Fruit fly (Drosophila melanogaster) whole organism: ENCODE data around the gene bigmax.

Source experiments
- CG8478 ChIP-seq: fragments of >200 bp; optimal IDR thresholded peaks from 2 replicates; lab custom pipeline; 2018; ENCODE audit warnings: inconsistent platforms
- Dll ChIP-seq: fragments of >200 bp; optimal IDR thresholded peaks from 2 replicates; lab custom pipeline; 2017
- EcR ChIP-seq, 2 experiments: fragments of >200 bp; optimal IDR thresholded peaks; 2 replicates each; lab custom pipeline; 2017; ENCODE audit warnings: missing biosample characterization in 2 of 2, missing genetic modification characterization in 2 of 2, missing genetic modification reagents in 2 of 2
- pan ChIP-seq: fragments of >200 bp; optimal IDR thresholded peaks from 2 replicates; lab custom pipeline; 2017
- psq ChIP-seq: fragments of >200 bp; optimal IDR thresholded peaks from 2 replicates; lab custom pipeline; 2017
- usp ChIP-seq: fragments of >200 bp; optimal IDR thresholded peaks from 2 replicates; lab custom pipeline; 2017; ENCODE audit warnings: missing biosample characterization, missing genetic modification characterization, mixed read lengths

bigmax gene

DNA sequence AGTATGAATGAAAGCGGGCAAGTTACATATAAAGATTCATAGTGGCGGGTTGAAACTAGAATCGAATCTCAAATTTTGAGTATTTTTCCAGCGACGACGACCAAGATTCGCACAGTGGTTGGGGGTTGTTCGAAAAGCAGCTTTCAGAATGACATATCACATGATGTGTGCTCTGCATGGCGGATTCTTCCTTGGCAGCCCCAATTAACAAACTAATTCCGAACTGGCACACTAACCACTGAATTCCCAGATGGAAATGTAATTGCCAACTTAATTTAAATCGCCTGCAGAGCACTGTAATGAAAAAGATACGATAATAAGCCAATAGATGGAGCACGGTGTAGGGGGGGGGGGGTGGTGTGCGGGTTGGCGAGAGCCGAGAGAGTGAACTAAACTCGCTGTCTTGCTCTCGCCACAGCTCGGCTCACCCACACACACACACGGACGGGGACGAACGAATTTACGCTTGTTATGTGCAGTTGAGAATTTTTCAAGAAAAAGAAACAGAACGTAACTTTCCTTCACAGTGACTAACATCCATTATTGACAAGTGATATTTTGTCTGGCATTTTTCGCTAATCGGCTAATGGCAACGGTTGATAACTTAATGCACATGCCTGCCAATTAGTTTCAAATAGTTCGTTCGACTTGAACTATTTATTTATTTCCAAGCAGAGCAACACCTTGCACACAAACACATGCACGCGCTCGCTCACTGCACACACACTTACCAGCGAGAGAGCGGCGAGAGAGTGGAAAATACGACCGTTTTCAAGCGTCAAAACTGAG lies 7.1 kb downstream of the bigmax start:
- peak; percentile 70 for TF ChIP-seq Dll (lab: Kevin White, UChicago)
- no peak for TF ChIP-seq EcR (GFP tag; optimal IDR thresholded peaks at IDR 0.05; lab: Kevin White, UChicago)
- no peak for TF ChIP-seq psq
- TF ChIP-seq pan (lab: Kevin White, UChicago): no peak

- TF ChIP-seq EcR (GFP tag; optimal IDR thresholded peaks at IDR 0.05; lab: Kevin White, UChicago) (no peak), usp (GFP tag; lab: Kevin White, UChicago) (no peak), psq (no peak), pan (lab: Kevin White, UChicago) (no peak), Dll (lab: Kevin White, UChicago) (no peak), CG8478 (lab: Kevin White, UChicago) (no peak)
Observed at dm6 chr3R:27279478-27279877, 8.8 kb downstream of the bigmax start.

DNA sequence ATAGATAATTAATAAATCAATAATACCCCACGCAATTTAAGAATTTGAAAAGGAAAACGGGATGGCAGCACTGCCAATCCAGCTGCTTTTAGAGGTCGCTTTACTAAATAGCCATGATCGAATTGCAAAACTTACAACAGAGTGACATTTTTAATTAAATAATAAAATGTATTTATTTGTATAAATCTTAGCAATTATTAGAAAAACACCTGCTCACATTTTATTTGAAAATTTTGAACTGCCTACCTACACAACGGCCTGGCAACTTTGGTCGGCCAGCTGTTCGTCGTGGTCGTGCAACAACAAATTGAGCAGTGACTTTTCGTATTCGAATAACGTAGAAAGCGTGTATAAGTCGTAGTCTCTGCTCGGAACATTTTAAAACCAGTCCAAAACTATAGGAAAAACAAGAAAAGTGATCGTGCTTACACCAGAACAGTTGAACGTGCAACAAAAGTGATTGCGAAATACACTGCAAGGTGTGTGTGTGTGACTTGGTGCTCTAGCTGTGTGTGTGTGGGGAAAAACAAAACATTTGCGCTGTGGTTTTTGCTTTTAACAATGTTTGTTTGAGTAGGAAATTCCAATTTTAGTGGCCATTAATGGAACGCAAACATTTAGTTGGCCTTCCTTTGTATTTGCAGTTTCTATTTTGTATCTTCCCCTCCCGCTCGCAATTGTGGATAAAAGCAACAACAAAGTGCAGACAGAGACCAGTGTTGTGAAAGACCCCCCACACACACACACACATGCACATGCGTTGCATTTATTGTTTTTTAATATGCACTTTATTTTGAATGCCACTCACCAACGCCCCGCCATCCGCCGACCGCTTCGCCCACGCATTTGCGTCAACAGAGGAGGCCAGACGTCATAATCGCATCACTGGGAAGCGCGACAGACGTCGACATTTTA lies 13.5 kb downstream of the bigmax start, which contains the start of gene CG5938:
TSS of gene CG5938 (plus strand) at position 262 of the 915 bp plus-strand sequence.
- TF ChIP-seq psq (no peak), usp (GFP tag; lab: Kevin White, UChicago) (no peak), pan (lab: Kevin White, UChicago) (no peak), Dll (lab: Kevin White, UChicago) (no peak), CG8478 (lab: Kevin White, UChicago) (no peak), EcR (GFP tag; optimal IDR thresholded peaks at IDR 0.05; lab: Kevin White, UChicago) (no peak)

- no peak for TF ChIP-seq CG8478 (lab: Kevin White, UChicago)
- TF ChIP-seq usp (GFP tag; lab: Kevin White, UChicago): no peak
- no peak for TF ChIP-seq psq
- TF ChIP-seq Dll (lab: Kevin White, UChicago): no peak
- no peak for TF ChIP-seq pan (lab: Kevin White, UChicago)
- TF ChIP-seq EcR (GFP tag; optimal IDR thresholded peaks at IDR 0.05; lab: Kevin White, UChicago): no peak
Observed at dm6 chr3R:27273118-27274062, 14.9 kb downstream of the bigmax start, which contains the start of gene CG5934. CG5934 (plus strand) TSS chr3R:27273705.

DNA sequence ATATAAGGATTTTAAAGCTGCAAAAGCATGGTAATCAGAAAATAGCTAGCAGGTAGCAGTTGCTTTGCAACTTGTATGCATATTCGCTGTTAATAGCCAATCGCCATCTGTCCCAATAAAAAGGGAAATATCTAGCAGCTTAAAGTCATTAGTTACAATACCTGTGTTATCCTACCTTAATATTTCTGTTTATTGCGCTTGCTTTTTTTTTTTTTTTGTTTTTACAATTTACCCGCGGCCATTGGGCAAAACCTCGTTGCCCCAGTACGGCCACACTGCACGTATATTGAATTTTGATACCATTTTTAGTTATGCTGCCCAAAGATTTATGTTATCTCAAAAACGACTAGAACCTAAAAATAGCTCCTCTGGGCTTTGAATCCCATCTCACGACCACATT lies 16.1 kb downstream of the bigmax start:
- TF ChIP-seq Dll (lab: Kevin White, UChicago) (no peak), pan (lab: Kevin White, UChicago) (no peak), psq (no peak), usp (GFP tag; lab: Kevin White, UChicago) (no peak), CG8478 (lab: Kevin White, UChicago) (no peak), EcR (GFP tag; optimal IDR thresholded peaks at IDR 0.05; lab: Kevin White, UChicago) (no peak)

dm6 chr3R:27270379-27271266 lies 17.7 kb downstream of the bigmax start:
- no peak for TF ChIP-seq usp (GFP tag; lab: Kevin White, UChicago)
- no peak for TF ChIP-seq EcR (GFP tag; optimal IDR thresholded peaks at IDR 0.05; lab: Kevin White, UChicago)
- no peak for TF ChIP-seq CG8478 (lab: Kevin White, UChicago)
- no peak for TF ChIP-seq pan (lab: Kevin White, UChicago)
- no peak for TF ChIP-seq psq
- no peak for TF ChIP-seq Dll (lab: Kevin White, UChicago)

dm6 chr3R:27265330-27265729 lies 23.0 kb downstream of the bigmax start, which contains the start of the genes CG14262 and CG14260:
CG14262 (minus strand) TSS chr3R:27265430.
CG14260 (plus strand) TSS chr3R:27265457.
- TF ChIP-seq psq (no peak), usp (GFP tag; lab: Kevin White, UChicago) (no peak), CG8478 (lab: Kevin White, UChicago) (no peak), pan (lab: Kevin White, UChicago) (no peak), EcR (GFP tag; optimal IDR thresholded peaks at IDR 0.05; lab: Kevin White, UChicago) (no peak), Dll (lab: Kevin White, UChicago) (no peak)

DNA sequence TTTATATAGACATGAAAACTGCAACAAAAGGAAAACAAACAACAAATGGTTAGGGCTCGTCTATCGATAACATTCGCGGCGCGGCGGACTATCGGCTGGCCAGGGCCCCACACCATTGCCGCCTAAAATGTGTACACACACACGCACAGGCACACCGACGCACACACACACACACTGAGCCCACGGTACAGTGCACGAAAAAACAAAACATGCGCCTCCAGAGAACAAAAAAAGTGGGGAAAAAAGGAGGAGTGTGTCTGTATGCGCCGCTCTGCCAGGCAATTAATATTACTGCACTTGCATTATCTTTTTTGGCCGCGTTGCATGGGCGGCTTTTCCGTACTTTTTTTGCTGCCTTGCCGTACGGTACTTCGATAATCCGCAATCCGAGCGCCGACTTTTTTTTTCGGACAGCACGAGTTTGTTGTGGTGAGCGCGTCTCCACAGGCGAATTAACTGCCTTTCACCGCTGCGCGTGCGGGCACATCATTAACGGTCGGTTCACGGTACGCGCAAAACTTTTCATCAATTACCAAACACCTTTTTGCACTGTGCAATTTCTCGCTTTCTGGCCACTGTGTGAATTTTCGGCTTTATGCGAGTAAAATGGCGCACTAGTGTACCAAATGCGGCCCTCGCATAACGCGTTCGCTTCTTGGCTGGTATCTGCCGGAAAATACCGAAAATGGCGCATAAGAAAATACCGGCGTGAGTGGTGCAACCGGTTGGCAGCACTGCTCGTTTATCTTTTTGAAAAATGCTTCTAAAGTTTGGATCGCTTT lies 24.7 kb downstream of the bigmax start, which contains the start of gene woc:
TSS of gene woc (minus strand) at position 622 of the 782 bp plus-strand sequence.
- TF ChIP-seq pan (lab: Kevin White, UChicago): no peak
- no peak for TF ChIP-seq psq
- peak; percentile 6 for TF ChIP-seq Dll (lab: Kevin White, UChicago)
- TF ChIP-seq EcR (GFP tag; optimal IDR thresholded peaks at IDR 0.05; lab: Kevin White, UChicago): no peak
- TF ChIP-seq CG8478 (lab: Kevin White, UChicago): no peak

DNA sequence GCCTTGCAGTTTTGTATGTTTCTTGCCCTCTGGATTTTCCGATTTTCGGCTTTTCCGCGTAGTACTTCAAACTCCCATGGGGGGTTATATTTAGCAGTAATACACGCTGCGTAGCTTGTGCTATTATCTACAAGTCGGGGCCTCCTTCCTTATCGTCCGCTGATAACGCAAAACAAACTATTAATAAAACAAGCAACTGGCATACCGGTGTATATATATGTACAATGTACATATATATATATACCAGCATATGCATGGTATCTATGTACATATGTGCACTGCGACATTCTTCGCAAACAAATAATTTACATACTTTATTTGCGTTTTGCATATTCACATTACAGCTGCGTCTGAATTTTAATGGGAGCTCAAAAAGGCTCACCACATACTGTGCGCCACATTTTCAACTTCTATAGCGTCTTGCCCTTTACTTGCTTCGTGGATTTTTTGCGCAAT lies 34.4 kb downstream of the bigmax start:
- TF ChIP-seq EcR (GFP tag; optimal IDR thresholded peaks at IDR 0.05; lab: Kevin White, UChicago): no peak
- no peak for TF ChIP-seq Dll (lab: Kevin White, UChicago)
- no peak for TF ChIP-seq psq
- TF ChIP-seq usp (GFP tag; lab: Kevin White, UChicago): no peak
- no peak for TF ChIP-seq pan (lab: Kevin White, UChicago)
- TF ChIP-seq CG8478 (lab: Kevin White, UChicago): no peak
